Fruit fly (Drosophila melanogaster) whole organism, embryonic: Measurements from ENCODE around the gene CAH1.

ENCODE experiments used
- B-H1 ChIP-seq: fragments of 200-800 bp; sonication (Bioruptor generic); IDR thresholded peaks from 3 replicates; pipeline ENCODE4 v1.3.6; 2022; ENCODE audit warnings: missing biosample characterization, missing genetic modification characterization
- Bgb ChIP-seq: fragments of 200-800 bp; sonication (Bioruptor generic); IDR thresholded peaks from 2 replicates; pipeline ENCODE4 v1.3.6; 2022; ENCODE audit warnings: missing biosample characterization, missing genetic modification characterization; ENCODE audit not compliant: partially characterized antibody
- CG1024 ChIP-seq: fragments of 200-800 bp; sonication (Bioruptor generic); IDR thresholded peaks from 2 replicates; pipeline ENCODE4 v1.3.6; 2022; ENCODE audit warnings: missing biosample characterization, missing genetic modification characterization
- CG11456 ChIP-seq: fragments of 200-800 bp; sonication (Bioruptor generic); IDR thresholded peaks from 3 replicates; pipeline ENCODE4 v1.3.6; 2022; ENCODE audit warnings: missing biosample characterization, missing genetic modification characterization
- CG12744 ChIP-seq: fragments of 200-800 bp; sonication (Bioruptor generic); optimal IDR thresholded peaks from 2 replicates; lab custom pipeline; 2016; ENCODE audit warnings: missing biosample characterization, missing genetic modification characterization
- CG13424 ChIP-seq: fragments of 200-800 bp; sonication (Bioruptor generic); optimal IDR thresholded peaks from 2 replicates; lab custom pipeline; 2019; ENCODE audit warnings: missing biosample characterization, mild to moderate bottlenecking, missing genetic modification characterization, moderate library complexity
- CG14965 ChIP-seq: fragments of 200-800 bp; sonication (Bioruptor generic); optimal IDR thresholded peaks from 2 replicates; lab custom pipeline; 2016; ENCODE audit warnings: missing biosample characterization, missing genetic modification characterization, borderline replicate concordance
- CG15601 ChIP-seq: fragments of 200-800 bp; sonication (Bioruptor generic); optimal IDR thresholded peaks from 3 replicates; lab custom pipeline; 2019; ENCODE audit warnings: missing biosample characterization, mild to moderate bottlenecking, missing genetic modification characterization, moderate library complexity
- CG17359 ChIP-seq: fragments of 200-800 bp; sonication (Bioruptor generic); optimal IDR thresholded peaks from 3 replicates; lab custom pipeline; 2018; ENCODE audit warnings: missing biosample characterization, mild to moderate bottlenecking, missing genetic modification characterization, moderate library complexity
- CG18262 ChIP-seq: fragments of 200-800 bp; optimal IDR thresholded peaks from 3 replicates; lab custom pipeline; 2019; ENCODE audit warnings: missing biosample characterization, mild to moderate bottlenecking, missing genetic modification characterization, moderate library complexity
- CG2116 ChIP-seq: fragments of 200-800 bp; sonication (Bioruptor generic); optimal IDR thresholded peaks from 3 replicates; lab custom pipeline; 2018; ENCODE audit warnings: missing biosample characterization, mild to moderate bottlenecking, missing genetic modification characterization
- CG2712 ChIP-seq: fragments of 200-800 bp; optimal IDR thresholded peaks from 3 replicates; lab custom pipeline; 2019; ENCODE audit warnings: missing biosample characterization, mild to moderate bottlenecking, missing genetic modification characterization, moderate library complexity
- CG30020 ChIP-seq: fragments of 200-800 bp; optimal IDR thresholded peaks from 2 replicates; lab custom pipeline; 2019; ENCODE audit warnings: missing biosample characterization, mild to moderate bottlenecking, missing genetic modification characterization, moderate library complexity
- CG34224 ChIP-seq: fragments of 200-800 bp; sonication (Bioruptor generic); IDR thresholded peaks from 3 replicates; pipeline ENCODE4 v1.3.6; 2022; ENCODE audit warnings: missing biosample characterization, missing genetic modification characterization; ENCODE audit not compliant: partially characterized antibody
- CG34422 ChIP-seq: fragments of 200-800 bp; sonication (Bioruptor generic); IDR thresholded peaks from 3 replicates; pipeline ENCODE4 v1.3.6; 2022; ENCODE audit warnings: missing biosample characterization, missing genetic modification characterization
- CG3995 ChIP-seq: fragments of 200-800 bp; sonication (Bioruptor generic); optimal IDR thresholded peaks from 3 replicates; lab custom pipeline; 2016; ENCODE audit warnings: missing biosample characterization, missing genetic modification characterization
- CG42726 ChIP-seq: fragments of 200-800 bp; sonication (Bioruptor generic); IDR thresholded peaks from 2 replicates; pipeline ENCODE4 v1.3.6; 2022; ENCODE audit warnings: missing biosample characterization, missing genetic modification characterization; ENCODE audit not compliant: partially characterized antibody
- CG4328 ChIP-seq: fragments of 200-800 bp; sonication (Bioruptor generic); optimal IDR thresholded peaks from 3 replicates; lab custom pipeline; 2017; ENCODE audit warnings: missing biosample characterization, missing genetic modification reagents, missing genetic modification characterization
- CG4854 ChIP-seq: fragments of 200-800 bp; sonication (Bioruptor generic); optimal IDR thresholded peaks from 2 replicates; lab custom pipeline; 2016; ENCODE audit warnings: missing biosample characterization, missing genetic modification characterization, inconsistent platforms
- CG6854 ChIP-seq: fragments of 200-800 bp; sonication (Bioruptor generic); optimal IDR thresholded peaks from 3 replicates; lab custom pipeline; 2017; ENCODE audit warnings: missing biosample characterization, mild to moderate bottlenecking, missing genetic modification characterization
- CG7271 ChIP-seq: fragments of 200-800 bp; sonication (Bioruptor generic); optimal IDR thresholded peaks from 2 replicates; lab custom pipeline; 2018; ENCODE audit warnings: missing biosample characterization, mild to moderate bottlenecking, missing genetic modification characterization, moderate library complexity
- CG8924 ChIP-seq: fragments of 200-800 bp; optimal IDR thresholded peaks from 3 replicates; lab custom pipeline; 2019; ENCODE audit warnings: missing biosample characterization, mild to moderate bottlenecking, missing genetic modification characterization, moderate library complexity
- D19B ChIP-seq: fragments of 200-800 bp; sonication (Bioruptor generic); optimal IDR thresholded peaks from 2 replicates; lab custom pipeline; 2017; ENCODE audit warnings: missing biosample characterization, mild to moderate bottlenecking, missing genetic modification characterization
- Gug ChIP-seq: fragments of 200-800 bp; sonication (Bioruptor generic); IDR thresholded peaks from 4 replicates; pipeline ENCODE4 v1.3.6; 2022; ENCODE audit warnings: missing biosample characterization, missing genetic modification characterization
- HLH54F ChIP-seq: fragments of 200-800 bp; sonication (Bioruptor generic); optimal IDR thresholded peaks from 3 replicates; lab custom pipeline; 2016; ENCODE audit warnings: missing biosample characterization, missing genetic modification characterization
- Lim3 ChIP-seq: fragments of 200-800 bp; sonication (Bioruptor generic); IDR thresholded peaks from 2 replicates; pipeline ENCODE4 v1.3.6; 2022; ENCODE audit warnings: missing biosample characterization, missing genetic modification characterization
- NFAT ChIP-seq: fragments of 200-800 bp; sonication (Bioruptor generic); IDR thresholded peaks from 2 replicates; pipeline ENCODE4 v1.3.6; 2022; ENCODE audit warnings: missing biosample characterization, missing genetic modification characterization
- Opbp ChIP-seq: fragments of 200-800 bp; sonication (Bioruptor generic); IDR thresholded peaks from 3 replicates; pipeline ENCODE4 v1.3.6; 2022; ENCODE audit warnings: missing biosample characterization, missing genetic modification characterization; ENCODE audit not compliant: partially characterized antibody
- Scr ChIP-seq: fragments of 200-800 bp; sonication (Bioruptor generic); IDR thresholded peaks from 2 replicates; pipeline ENCODE4 v1.3.6; 2022; ENCODE audit warnings: missing biosample characterization, missing genetic modification characterization; ENCODE audit not compliant: partially characterized antibody
- Sry-β ChIP-seq: fragments of 200-800 bp; sonication (Bioruptor generic); optimal IDR thresholded peaks from 2 replicates; lab custom pipeline; 2018; ENCODE audit warnings: missing biosample characterization, mild to moderate bottlenecking, missing genetic modification characterization, moderate library complexity
- Xbp1 ChIP-seq: fragments of 200-800 bp; sonication (Bioruptor generic); optimal IDR thresholded peaks from 3 replicates; lab custom pipeline; 2016; ENCODE audit warnings: missing biosample characterization, mild to moderate bottlenecking, missing genetic modification characterization
- ara ChIP-seq: fragments of 200-800 bp; sonication (Bioruptor generic); IDR thresholded peaks from 2 replicates; pipeline ENCODE4 v1.3.6; 2022; ENCODE audit warnings: missing biosample characterization, missing genetic modification characterization
- bbx ChIP-seq: fragments of 200-800 bp; sonication (Bioruptor generic); IDR thresholded peaks from 2 replicates; pipeline ENCODE4 v1.3.6; 2022; ENCODE audit warnings: missing biosample characterization, missing genetic modification characterization; ENCODE audit not compliant: partially characterized antibody
- dysf ChIP-seq: fragments of 200-800 bp; sonication (Bioruptor generic); IDR thresholded peaks from 3 replicates; pipeline ENCODE4 v1.3.6; 2022; ENCODE audit warnings: missing biosample characterization, missing genetic modification characterization
- gfzf ChIP-seq: fragments of 200-800 bp; sonication (Bioruptor generic); optimal IDR thresholded peaks from 2 replicates; lab custom pipeline; 2016; ENCODE audit warnings: missing biosample characterization, mild to moderate bottlenecking, missing genetic modification characterization, moderate library complexity
- grau ChIP-seq: fragments of 200-800 bp; optimal IDR thresholded peaks from 3 replicates; lab custom pipeline; 2019; ENCODE audit warnings: missing biosample characterization, mild to moderate bottlenecking, missing genetic modification characterization, moderate library complexity
- gsb ChIP-seq: fragments of 200-800 bp; sonication (Bioruptor generic); IDR thresholded peaks from 2 replicates; pipeline ENCODE4 v1.3.6; 2022; ENCODE audit warnings: missing biosample characterization, missing genetic modification characterization
- lmd ChIP-seq: fragments of 200-800 bp; sonication (Bioruptor generic); IDR thresholded peaks from 2 replicates; pipeline ENCODE4 v1.3.6; 2022; ENCODE audit warnings: missing biosample characterization, missing genetic modification characterization
- phol ChIP-seq: fragments of 200-800 bp; sonication (Bioruptor generic); optimal IDR thresholded peaks from 3 replicates; lab custom pipeline; 2018; ENCODE audit warnings: missing biosample characterization, mild to moderate bottlenecking, missing genetic modification characterization, moderate library complexity
- row ChIP-seq: fragments of 200-800 bp; sonication (Bioruptor generic); IDR thresholded peaks from 3 replicates; pipeline ENCODE4 v1.3.6; 2022; ENCODE audit warnings: missing biosample characterization, missing genetic modification characterization
- sr ChIP-seq: fragments of 200-800 bp; sonication (Bioruptor generic); IDR thresholded peaks from 3 replicates; pipeline ENCODE4 v1.3.6; 2022; ENCODE audit warnings: missing biosample characterization, missing genetic modification characterization
- ssp ChIP-seq: fragments of 200-800 bp; sonication (Bioruptor generic); IDR thresholded peaks from 2 replicates; pipeline ENCODE4 v1.3.6; 2022; ENCODE audit warnings: missing biosample characterization, missing genetic modification characterization
- trh ChIP-seq: fragments of 200-800 bp; sonication (Bioruptor generic); optimal IDR thresholded peaks from 2 replicates; lab custom pipeline; 2016; ENCODE audit warnings: missing biosample characterization, missing genetic modification characterization
- ttk ChIP-seq: fragments of 200-800 bp; sonication (Bioruptor generic); IDR thresholded peaks from 2 replicates; pipeline ENCODE4 v2.1.2; 2022; ENCODE audit warnings: missing biosample characterization, missing genetic modification characterization
- vnd ChIP-seq: fragments of 200-800 bp; sonication (Bioruptor generic); IDR thresholded peaks from 3 replicates; pipeline ENCODE4 v1.3.6; 2022; ENCODE audit warnings: missing biosample characterization, missing genetic modification characterization; ENCODE audit not compliant: partially characterized antibody
- vvl ChIP-seq: fragments of 200-800 bp; sonication (Bioruptor generic); IDR thresholded peaks from 2 replicates; pipeline ENCODE4 v1.3.6; 2022; ENCODE audit warnings: missing biosample characterization, missing genetic modification characterization
- yki ChIP-seq: fragments of >200 bp; optimal IDR thresholded peaks from 3 replicates; lab custom pipeline; 2018
- zfh2 ChIP-seq: fragments of 200-800 bp; sonication (Bioruptor generic); optimal IDR thresholded peaks from 2 replicates; lab custom pipeline; 2016; ENCODE audit warnings: missing biosample characterization, missing genetic modification characterization

Gene CAH1

dm6 chr2L:13783264-13784154 lies 19.9 kb upstream of the CAH1 start, which contains the start of gene Eato (continued):
- TF ChIP-seq CG7271 (tag; lab: Kevin White, UChicago), result no peak
- TF ChIP-seq Sry-β (GFP tag; lab: Kevin White, UChicago), result peak; percentile 81
- TF ChIP-seq CG11456, result peak; percentile 5; the same call in 1 of the 3 replicates
- TF ChIP-seq ttk (GFP tag; lab: Robert Waterston, UW), result no peak; the same call in 1 of the 2 replicates
- peak; percentile 19; the same call in 1 of the 2 replicates for TF ChIP-seq NFAT (GFP tag; lab: Robert Waterston, UW)
- TF ChIP-seq CG1024 (GFP tag; lab: Robert Waterston, UW), result peak; percentile 19; the same call in 1 of the 2 replicates
- peak; percentile 25 for TF ChIP-seq gfzf (GFP tag; lab: Kevin White, UChicago)
- no peak for TF ChIP-seq sr (GFP tag; lab: Robert Waterston, UW)
- TF ChIP-seq CG13424 (tag; lab: Kevin White, UChicago), result peak; percentile 16
- TF ChIP-seq CG4328 (GFP tag; lab: Kevin White, UChicago), result no peak
- TF ChIP-seq zfh2, result peak; percentile 24
- peak; percentile 31; the same call in 2 of the 3 replicates for TF ChIP-seq CG34224 (GFP tag; lab: Robert Waterston, UW)
- peak; percentile 73 for TF ChIP-seq row (GFP tag; lab: Robert Waterston, UW)
- no peak for TF ChIP-seq trh
- TF ChIP-seq CG4854 (GFP tag; lab: Kevin White, UChicago), result no peak
- TF ChIP-seq CG34422 (GFP tag; lab: Robert Waterston, UW), result 0 out of 3 replicates have a peak, but pooled peaks have one; percentile 26
- peak; percentile 54 for TF ChIP-seq Scr (GFP tag; lab: Robert Waterston, UW)
- no peak for TF ChIP-seq CG15601 (tag; lab: Kevin White, UChicago)
- peak; percentile 38 for TF ChIP-seq phol (tag; lab: Kevin White, UChicago)
- peak; percentile 34 for TF ChIP-seq CG2116 (GFP tag; lab: Kevin White, UChicago)
- TF ChIP-seq ara (GFP tag; lab: Robert Waterston, UW), result no peak
- peak; percentile 60 for TF ChIP-seq bbx
- peak; percentile 93 for TF ChIP-seq CG3995 (GFP tag; lab: Kevin White, UChicago)
- TF ChIP-seq Bgb, result peak; percentile 50
- peak; percentile 8 for TF ChIP-seq grau (tag; lab: Kevin White, UChicago)
- no peak for TF ChIP-seq yki (lab: Kevin White, UChicago)
- TF ChIP-seq B-H1 (GFP tag; lab: Robert Waterston, UW), result no peak
- TF ChIP-seq gsb (GFP tag; lab: Robert Waterston, UW), result no peak
- peak; percentile 22 for TF ChIP-seq Xbp1 (GFP tag; lab: Kevin White, UChicago)
- TF ChIP-seq CG14965 (GFP tag; lab: Kevin White, UChicago), result no peak
- no peak for TF ChIP-seq CG42726 (GFP tag; lab: Robert Waterston, UW)
- TF ChIP-seq vvl (GFP tag; lab: Robert Waterston, UW), result peak; percentile 45
- TF ChIP-seq CG8924 (tag; lab: Kevin White, UChicago), result peak; percentile 3
- no peak for TF ChIP-seq HLH54F (GFP tag; lab: Kevin White, UChicago)
- TF ChIP-seq lmd (GFP tag; lab: Robert Waterston, UW), result 0 out of 2 replicates have a peak, but pooled peaks have one; percentile 13
- TF ChIP-seq D19B (GFP tag; lab: Kevin White, UChicago), result no peak
- peak; percentile 38; the same call in 1 of the 3 replicates for TF ChIP-seq vnd (GFP tag; lab: Robert Waterston, UW)
- peak; percentile 67 for TF ChIP-seq ssp
- no peak for TF ChIP-seq CG12744 (GFP tag; lab: Kevin White, UChicago)
- no peak for TF ChIP-seq CG6854 (GFP tag; lab: Kevin White, UChicago)
- peak; percentile 11; the same call in 1 of the 4 replicates for TF ChIP-seq Gug
- TF ChIP-seq CG2712 (tag; lab: Kevin White, UChicago), result peak; percentile 27
- TF ChIP-seq CG30020 (tag; lab: Kevin White, UChicago), result peak; percentile 71
- peak; percentile 38 for TF ChIP-seq CG18262 (tag; lab: Kevin White, UChicago)
- peak; percentile 51; the same call in 1 of the 3 replicates for TF ChIP-seq Opbp
- TF ChIP-seq CG17359 (tag; lab: Kevin White, UChicago), result no peak
- no peak for TF ChIP-seq Lim3
- TF ChIP-seq dysf, result no peak
